Worm (Caenorhabditis elegans) whole organism, L2 larva: Measurements from ENCODE around the gene nhr-3.

Experiments
- R02D3.7 ChIP-seq: fragments of 150-350 bp; optimal IDR thresholded peaks from 2 replicates; lab custom pipeline; 2014; ENCODE audit warnings: missing biosample characterization, missing genetic modification characterization
- ama-1 ChIP-seq: fragments of 150-350 bp; optimal IDR thresholded peaks from 2 replicates; lab custom pipeline; 2018; ENCODE audit warnings: inconsistent platforms
- blmp-1 ChIP-seq: sonication (generic microtip); optimal IDR thresholded peaks from 2 replicates; lab custom pipeline; 2017; ENCODE audit warnings: missing genetic modification characterization, mild to moderate bottlenecking, missing compliant biosample characterization, antibody characterized with exemption, moderate library complexity; ENCODE audit not compliant: insufficient read depth
- elt-3 ChIP-seq: sonication (generic microtip); optimal IDR thresholded peaks from 2 replicates; lab custom pipeline; 2017; ENCODE audit warnings: missing biosample characterization, missing genetic modification characterization
- lin-13 ChIP-seq: fragments of 150-350 bp; optimal IDR thresholded peaks from 2 replicates; lab custom pipeline; 2014; ENCODE audit warnings: missing biosample characterization, missing genetic modification reagents, missing genetic modification characterization
- lsy-2 ChIP-seq, 2 experiments: fragments of 150-350 bp in 1 of 2; sonication (generic microtip) in 1 of 2; optimal IDR thresholded peaks; 2 replicates each; lab custom pipeline; 2014 to 2017; ENCODE audit warnings: missing biosample characterization in 2 of 2, missing genetic modification characterization in 2 of 2
- mdl-1 ChIP-seq, 2 experiments: fragments of 150-350 bp in 1 of 2; sonication (generic microtip) in 1 of 2; optimal IDR thresholded peaks; 2 replicates each; lab custom pipeline; 2017; ENCODE audit warnings: missing biosample characterization in 2 of 2, missing genetic modification characterization in 2 of 2
- skn-1 ChIP-seq: sonication (generic microtip); optimal IDR thresholded peaks from 2 replicates; lab custom pipeline; 2017; ENCODE audit warnings: missing biosample characterization, missing genetic modification characterization
- snpc-4 ChIP-seq: fragments of 150-350 bp; optimal IDR thresholded peaks from 2 replicates; lab custom pipeline; 2014; ENCODE audit warnings: missing biosample characterization, missing genetic modification characterization
- unc-62 ChIP-seq: fragments of 150-350 bp; optimal IDR thresholded peaks from 2 replicates; lab custom pipeline; 2014; ENCODE audit warnings: missing biosample characterization, missing genetic modification reagents, missing genetic modification characterization
- zag-1 ChIP-seq: fragments of 150-350 bp; optimal IDR thresholded peaks from 2 replicates; lab custom pipeline; 2014; ENCODE audit warnings: missing biosample characterization, missing genetic modification characterization

DNA sequence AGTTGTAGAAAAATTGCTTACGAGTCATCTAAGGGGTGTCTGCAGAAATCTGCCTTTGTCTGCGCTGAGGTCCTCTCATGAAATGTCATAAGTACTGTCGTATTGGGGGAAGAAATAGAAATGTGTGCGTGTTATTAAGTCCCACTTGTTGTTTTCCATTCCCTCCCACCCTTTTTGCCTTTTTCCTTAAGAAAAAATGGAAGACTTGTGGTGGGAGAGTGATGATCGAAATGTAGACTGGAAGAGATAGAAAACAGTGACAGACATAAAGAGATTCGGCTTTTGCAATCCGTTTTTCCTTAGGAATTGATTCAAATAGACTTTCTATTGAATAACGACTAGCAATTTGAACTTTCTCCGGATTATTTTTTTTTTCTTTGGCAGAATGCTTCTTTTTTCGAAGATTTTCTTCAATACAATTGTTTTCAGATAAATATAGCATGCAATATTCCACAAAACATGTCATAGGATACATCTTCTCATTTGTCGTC, 8.6 kb upstream of the nhr-3 start, which contains the start of gene ram-5:
- TF ChIP-seq lin-13 (GFP tag; lab: Kevin White, UChicago) (no peak), blmp-1 (tag; lab: Kevin White, UChicago) (no peak), unc-62 (no peak), mdl-1 (tag; optimal IDR thresholded peaks at IDR 0.05; lab: Kevin White, UChicago) (no peak), elt-3 (no peak), snpc-4 (tag; lab: Kevin White, UChicago) (no peak), lsy-2 (tag; optimal IDR thresholded peaks at IDR 0.05; lab: Kevin White, UChicago) (no peak), R02D3.7 (tag; lab: Kevin White, UChicago) (no peak), zag-1 (tag; lab: Kevin White, UChicago) (no peak), ama-1 (no peak), skn-1 (tag; lab: Kevin White, UChicago) (no peak)
